Worm (Caenorhabditis elegans): Measurements from ENCODE around the gene sra-6.

Gene sra-6

DNA sequence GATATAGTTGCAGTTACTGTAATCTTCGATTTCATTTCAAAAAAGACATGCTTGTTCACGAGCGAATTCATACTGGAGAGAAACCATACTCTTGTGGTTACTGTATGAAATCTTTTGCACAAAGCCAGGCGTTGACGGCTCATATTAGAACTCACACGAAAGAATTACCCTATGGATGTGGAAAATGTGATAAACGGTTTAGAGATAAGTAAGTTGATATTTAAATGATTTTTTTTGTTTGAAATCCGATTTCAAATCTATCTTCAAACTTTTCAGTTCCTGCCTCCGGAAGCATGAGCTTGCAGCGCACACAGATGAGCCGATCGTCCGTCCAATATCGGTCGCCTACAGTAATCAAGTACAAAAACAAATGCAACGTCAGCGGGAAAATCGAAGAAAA is 8.3 kb upstream of the sra-6 start:
- TF ChIP-seq unc-3 (GFP tag; conservative IDR thresholded peaks at IDR 0.05) (no peak), unc-3 (tag; optimal IDR thresholded peaks at IDR 0.05) (no peak), elt-2 (tag; optimal IDR thresholded peaks at IDR 0.05) (no peak), hlh-6 (tag; optimal IDR thresholded peaks at IDR 0.05) (no peak), ceh-9 (tag; optimal IDR thresholded peaks at IDR 0.05) (no peak), elt-4 (tag; optimal IDR thresholded peaks at IDR 0.05) (no peak), ama-1 (optimal IDR thresholded peaks at IDR 0.05) (no peak), pha-4 (tag; optimal IDR thresholded peaks at IDR 0.05) (no peak), nhr-11 (tag; optimal IDR thresholded peaks at IDR 0.05) (no peak), dve-1 (tag; optimal IDR thresholded peaks at IDR 0.05) (no peak), sox-4 (tag; optimal IDR thresholded peaks at IDR 0.05) (no peak), ceh-2 (tag; optimal IDR thresholded peaks at IDR 0.05) (no peak), pros-1 (tag; optimal IDR thresholded peaks at IDR 0.05) (no peak), K09A11.1 (tag; optimal IDR thresholded peaks at IDR 0.05; ENCODE audit: insufficient read depth) (no peak), ceh-34 (tag; optimal IDR thresholded peaks at IDR 0.05) (no peak), syd-9 (tag; optimal IDR thresholded peaks at IDR 0.05) (no peak)

ce11 chrII:9557437-9558150 is 7.0 kb upstream of the sra-6 start, which contains the start of gene zfp-2:
Gene zfp-2 (plus strand): TSS chrII:9557650.
- TF ChIP-seq ceh-22 (tag; optimal IDR thresholded peaks at IDR 0.05) (no peak), ceh-14 (tag; optimal IDR thresholded peaks at IDR 0.05) (no peak), unc-42 (tag; optimal IDR thresholded peaks at IDR 0.05) (peak; percentile 47), K09A11.1 (tag; optimal IDR thresholded peaks at IDR 0.05; ENCODE audit: insufficient read depth) (no peak)

DNA sequence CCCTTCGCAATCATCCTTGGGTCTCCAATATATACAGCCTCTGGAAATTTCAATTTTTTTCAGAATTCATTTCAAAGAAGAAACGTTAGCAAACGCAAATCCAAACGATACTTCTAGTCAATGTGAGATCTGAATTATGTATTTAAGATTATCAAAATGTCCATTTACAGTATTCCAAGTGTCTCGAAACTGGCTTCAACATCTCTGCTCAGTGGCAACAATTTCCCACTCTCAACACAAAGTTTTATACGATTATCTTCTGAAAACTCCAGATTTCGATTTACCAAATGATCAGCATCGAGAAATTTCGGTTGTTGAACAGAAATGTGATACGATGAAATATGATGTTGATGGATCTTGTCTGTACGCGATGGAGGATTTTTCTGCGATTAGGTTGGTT is 6.0 kb upstream of the sra-6 start:
- no peak for TF ChIP-seq dmd-4 (tag; optimal IDR thresholded peaks at IDR 0.05; ENCODE audit: borderline replicate concordance)
- no peak for TF ChIP-seq syd-9 (tag; optimal IDR thresholded peaks at IDR 0.05)
- TF ChIP-seq pqm-1 (tag; optimal IDR thresholded peaks at IDR 0.05) = no peak
- TF ChIP-seq npax-4 (tag; optimal IDR thresholded peaks at IDR 0.05) = no peak
- TF ChIP-seq nhr-232 (tag; optimal IDR thresholded peaks at IDR 0.05) = no peak
- TF ChIP-seq ceh-48 (tag; optimal IDR thresholded peaks at IDR 0.05) = no peak
- no peak for TF ChIP-seq C08G9.2 (tag; optimal IDR thresholded peaks at IDR 0.05)
- TF ChIP-seq lim-6 (tag; optimal IDR thresholded peaks at IDR 0.05) = no peak
- no peak for TF ChIP-seq nhr-11 (tag; optimal IDR thresholded peaks at IDR 0.05)
- no peak for TF ChIP-seq sdc-2 (tag; optimal IDR thresholded peaks at IDR 0.05)
- no peak for TF ChIP-seq eyg-1 (tag; optimal IDR thresholded peaks at IDR 0.05)
- TF ChIP-seq zip-5 (tag; optimal IDR thresholded peaks at IDR 0.05) = no peak
- no peak for TF ChIP-seq unc-55 (GFP tag; optimal IDR thresholded peaks at IDR 0.05)
- no peak for TF ChIP-seq hlh-30 (tag; optimal IDR thresholded peaks at IDR 0.05; ENCODE audit: insufficient read depth)
- no peak for TF ChIP-seq ceh-6 (GFP tag; optimal IDR thresholded peaks at IDR 0.05)
- TF ChIP-seq ceh-2 (tag; optimal IDR thresholded peaks at IDR 0.05) = no peak
- no peak for TF ChIP-seq pat-9 (tag; optimal IDR thresholded peaks at IDR 0.05)
- no peak for TF ChIP-seq hlh-6 (tag; optimal IDR thresholded peaks at IDR 0.05)
- TF ChIP-seq gmeb-2 (tag; optimal IDR thresholded peaks at IDR 0.05) = no peak

- TF ChIP-seq dve-1 (tag; optimal IDR thresholded peaks at IDR 0.05) (no peak), unc-86 (tag; optimal IDR thresholded peaks at IDR 0.05) (no peak), ceh-24 (tag; optimal IDR thresholded peaks at IDR 0.05) (no peak), ama-1 (optimal IDR thresholded peaks at IDR 0.05) (no peak), K02D7.2 (tag; optimal IDR thresholded peaks at IDR 0.05) (no peak), hlh-15 (tag; optimal IDR thresholded peaks at IDR 0.05) (no peak), ztf-16 (tag; optimal IDR thresholded peaks at IDR 0.05) (no peak), ceh-6 (GFP tag; optimal IDR thresholded peaks at IDR 0.05) (no peak), ceh-14 (tag; optimal IDR thresholded peaks at IDR 0.05) (no peak), ttx-3 (tag; optimal IDR thresholded peaks at IDR 0.05) (no peak), elt-4 (tag; optimal IDR thresholded peaks at IDR 0.05) (no peak)
Observed at ce11 chrII:9554925-9555553, 4.4 kb upstream of the sra-6 start, which contains the start of gene F35H8.2. Gene F35H8.2 (plus strand): TSS chrII:9555503.
